In the genomic region with DNA sequence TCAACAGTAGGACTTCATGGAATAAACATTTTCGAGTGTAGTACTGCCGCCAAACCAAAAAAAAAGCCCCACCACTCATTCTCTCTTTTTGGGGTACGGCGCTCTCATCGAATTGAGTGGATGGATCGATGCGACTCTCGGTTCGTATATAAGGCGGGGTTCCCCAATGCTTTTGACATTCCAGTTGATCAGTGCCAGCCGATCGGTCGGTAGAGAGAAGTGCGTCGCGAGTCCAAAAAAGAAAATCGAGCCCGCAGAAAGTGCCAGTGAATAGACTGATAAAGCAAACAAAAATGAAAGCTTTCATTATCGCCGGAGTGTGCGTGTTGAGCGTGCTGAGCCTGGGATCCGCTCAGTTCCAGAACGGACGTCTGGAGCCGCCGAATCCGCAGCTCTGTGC, we compare ENCODE assay signal across 1 fruit fly cellular context.
TF ChIP-seq lines count a peak whose summit lies in the region.

A gene (plus strand): TSS at position 172 of the 400 bp plus-strand sequence.

TF ChIP-seq in whole organism, embryonic, 481 proteins besides CTCF, POLR2A, EP300 and RAD21 (continued from another document):
- TF ChIP-seq kni (GFP tag; optimal IDR thresholded peaks at IDR 0.05; lab: Kevin White, UChicago) (peak; percentile 23), HLH4C (GFP tag; IDR thresholded peaks at IDR 0.05; lab: Robert Waterston, UW; ENCODE audit: partially characterized antibody) (no peak), sd (tag; optimal IDR thresholded peaks at IDR 0.05; lab: Kevin White, UChicago) (peak; percentile 80), CG18599 (GFP tag; optimal IDR thresholded peaks at IDR 0.05; lab: Kevin White, UChicago) (no peak), Opbp (GFP tag; IDR thresholded peaks at IDR 0.05; lab: Robert Waterston, UW; ENCODE audit: partially characterized antibody) (0 out of 3 replicates have a peak, but pooled peaks have one; percentile 4), Med (GFP tag; lab: Kevin White, UChicago) (peak; percentile 66), CG12769 (tag; optimal IDR thresholded peaks at IDR 0.05; lab: Kevin White, UChicago) (peak; percentile 13), CG13287 (GFP tag; IDR thresholded peaks at IDR 0.05; lab: Robert Waterston, UW; ENCODE audit: partially characterized antibody) (peak; percentile 24; the same call in 1 of the 2 replicates), Jarid2 (GFP tag; optimal IDR thresholded peaks at IDR 0.05; lab: Kevin White, UChicago) (peak; percentile 40), z (GFP tag; IDR thresholded peaks at IDR 0.05; lab: Robert Waterston, UW) (peak; percentile 80), gce (GFP tag; IDR thresholded peaks at IDR 0.05; lab: Robert Waterston, UW) (0 out of 3 replicates have a peak, but pooled peaks have one; percentile 15), CG3281 (GFP tag; optimal IDR thresholded peaks at IDR 0.05; lab: Kevin White, UChicago) (no peak)
